Worm (Caenorhabditis elegans) whole organism, L4 larva: Measurements from ENCODE around the gene sre-1.

ENCODE experiments used
- F10B5.3 ChIP-seq: sonication (generic microtip); optimal IDR thresholded peaks from 2 replicates; lab custom pipeline; 2016; ENCODE audit warnings: mild to moderate bottlenecking, missing genetic modification characterization, missing compliant biosample characterization
- F49E8.2 ChIP-seq: sonication (generic microtip); optimal IDR thresholded peaks from 2 replicates; lab custom pipeline; 2016; ENCODE audit warnings: missing compliant biosample characterization, mild to moderate bottlenecking, missing genetic modification characterization, borderline replicate concordance
- R02D3.7 ChIP-seq: fragments of 150-350 bp; sonication (generic microtip); optimal IDR thresholded peaks from 3 replicates; lab custom pipeline; 2014; ENCODE audit warnings: missing biosample characterization, missing genetic modification characterization
- T20F7.1 ChIP-seq: fragments of 200-800 bp; sonication (Bioruptor generic); optimal IDR thresholded peaks from 2 replicates; lab custom pipeline; 2018; ENCODE audit warnings: mild to moderate bottlenecking, missing genetic modification characterization, missing compliant biosample characterization
- Y5F2A.4 ChIP-seq: fragments of 200-800 bp; sonication (Bioruptor generic); optimal IDR thresholded peaks from 2 replicates; lab custom pipeline; 2018; ENCODE audit warnings: mild to moderate bottlenecking, missing genetic modification characterization, missing compliant biosample characterization
- ZK337.2 ChIP-seq: fragments of 200-800 bp; sonication (Bioruptor generic); IDR thresholded peaks from 2 replicates; pipeline ENCODE4 v1.3.6; 2022; ENCODE audit warnings: missing genetic modification reagents, missing genetic modification characterization, missing compliant biosample characterization
- ZK546.5 ChIP-seq, 2 experiments: sonication (generic microtip); optimal IDR thresholded peaks; 2 replicates each; lab custom pipeline; 2017; ENCODE audit warnings: missing biosample characterization in 2 of 2, missing genetic modification characterization in 2 of 2
- aha-1 ChIP-seq: fragments of 150-350 bp; peaks from one replicate; lab custom pipeline; 2014; ENCODE audit warnings: missing biosample characterization, missing genetic modification characterization
- arid-1 ChIP-seq: fragments of 200-800 bp; sonication (Bioruptor generic); conservative IDR thresholded peaks from 2 replicates; pipeline ENCODE4 v1.3.6; 2022; ENCODE audit warnings: missing genetic modification reagents, missing genetic modification characterization, missing compliant biosample characterization
- ceh-28 ChIP-seq: fragments of 150-350 bp; optimal IDR thresholded peaks from 2 replicates; lab custom pipeline; 2014; ENCODE audit warnings: missing biosample characterization, missing genetic modification reagents, missing genetic modification characterization
- ceh-44 ChIP-seq: fragments of 200-800 bp; sonication (Bioruptor generic); IDR thresholded peaks from 2 replicates; pipeline ENCODE4 v1.3.6; 2022; ENCODE audit warnings: missing genetic modification reagents, missing genetic modification characterization, missing compliant biosample characterization
- ceh-82 ChIP-seq: sonication (generic microtip); optimal IDR thresholded peaks from 2 replicates; lab custom pipeline; 2017; ENCODE audit warnings: missing biosample characterization, missing genetic modification characterization
- cey-2 ChIP-seq: sonication (generic microtip); optimal IDR thresholded peaks from 3 replicates; lab custom pipeline; 2017; ENCODE audit warnings: missing genetic modification characterization, mild to moderate bottlenecking, missing compliant biosample characterization, antibody characterized with exemption, borderline replicate concordance; ENCODE audit not compliant: insufficient read depth
- ctbp-1 ChIP-seq: fragments of 200-800 bp; sonication (Bioruptor generic); IDR thresholded peaks from 2 replicates; pipeline ENCODE4 v1.3.6; 2022; ENCODE audit warnings: missing genetic modification reagents, missing genetic modification characterization, missing compliant biosample characterization
- daf-12 ChIP-seq: fragments of 150-350 bp; optimal IDR thresholded peaks from 2 replicates; lab custom pipeline; 2014; ENCODE audit warnings: missing biosample characterization, missing genetic modification reagents, missing genetic modification characterization
- daf-16 ChIP-seq, 3 experiments: sonication (generic microtip); optimal IDR thresholded peaks; 2 replicates each; lab custom pipeline; 2016 to 2017; ENCODE audit warnings: missing genetic modification characterization in 3 of 3, missing genetic modification reagents in 3 of 3, mild to moderate bottlenecking in 2 of 3, missing compliant biosample characterization in 2 of 3, missing biosample characterization in 1 of 3, moderate library complexity in 1 of 3
- daf-8 ChIP-seq: fragments of 200-800 bp; sonication (Bioruptor generic); IDR thresholded peaks from 2 replicates; pipeline ENCODE4 v1.3.6; 2022; ENCODE audit warnings: missing genetic modification characterization, missing compliant biosample characterization
- dmd-6 ChIP-seq: fragments of 200-800 bp; sonication (Bioruptor generic); IDR thresholded peaks from 2 replicates; pipeline ENCODE4 v1.3.6; 2022; ENCODE audit warnings: missing genetic modification reagents, missing genetic modification characterization, missing compliant biosample characterization
- dpl-1 ChIP-seq: fragments of 150-350 bp; optimal IDR thresholded peaks from 2 replicates; lab custom pipeline; 2014; ENCODE audit warnings: missing biosample characterization, missing genetic modification reagents, missing genetic modification characterization
- dve-1 ChIP-seq: sonication (generic microtip); optimal IDR thresholded peaks from 2 replicates; lab custom pipeline; 2017; ENCODE audit warnings: antibody characterized with exemption, mild to moderate bottlenecking, missing genetic modification characterization, missing compliant biosample characterization; ENCODE audit not compliant: insufficient read depth
- hif-1 ChIP-seq, 2 experiments: sonication (generic microtip); optimal IDR thresholded peaks; 2 replicates each; lab custom pipeline; 2016 to 2017; ENCODE audit warnings: missing compliant biosample characterization in 2 of 2, missing genetic modification characterization in 2 of 2, missing genetic modification reagents in 2 of 2, missing genotype in 2 of 2, mild to moderate bottlenecking in 1 of 2
- hlh-11 ChIP-seq: fragments of 200-800 bp; sonication (Bioruptor generic); optimal IDR thresholded peaks from 2 replicates; lab custom pipeline; 2018; ENCODE audit warnings: mild to moderate bottlenecking, missing genetic modification characterization, missing compliant biosample characterization
- hlh-30 ChIP-seq: sonication (generic microtip); optimal IDR thresholded peaks from 2 replicates; lab custom pipeline; 2017; ENCODE audit warnings: antibody characterized with exemption, mild to moderate bottlenecking, missing genetic modification characterization, missing compliant biosample characterization; ENCODE audit not compliant: insufficient read depth
- hmg-1.1 ChIP-seq: fragments of 200-800 bp; sonication (Bioruptor generic); IDR thresholded peaks from 2 replicates; pipeline ENCODE4 v1.3.6; 2022; ENCODE audit warnings: missing genetic modification reagents, missing genetic modification characterization, missing compliant biosample characterization
- lim-7 ChIP-seq: fragments of 200-800 bp; sonication (Bioruptor generic); IDR thresholded peaks from 2 replicates; pipeline ENCODE4 v1.3.6; 2022; ENCODE audit warnings: missing genetic modification characterization, missing compliant biosample characterization
- lin-1 ChIP-seq: fragments of 200-800 bp; sonication (Bioruptor generic); IDR thresholded peaks from 2 replicates; pipeline ENCODE4 v1.3.6; 2022; ENCODE audit warnings: missing genetic modification reagents, missing genetic modification characterization, missing compliant biosample characterization
- lsy-2 ChIP-seq, 2 experiments: fragments of 150-350 bp in 1 of 2; sonication (generic microtip) in 1 of 2; optimal IDR thresholded peaks; 2 replicates each; lab custom pipeline; 2014 to 2017; ENCODE audit warnings: missing biosample characterization in 2 of 2, missing genetic modification characterization in 2 of 2
- mdt-29 ChIP-seq: fragments of 200-800 bp; sonication (Bioruptor generic); IDR thresholded peaks from 2 replicates; pipeline ENCODE4 v1.3.6; 2022; ENCODE audit warnings: missing genetic modification reagents, missing genetic modification characterization, missing compliant biosample characterization
- mep-1 ChIP-seq: fragments of 150-350 bp; sonication (generic microtip); optimal IDR thresholded peaks from 3 replicates; lab custom pipeline; 2014; ENCODE audit warnings: missing biosample characterization, missing genetic modification characterization
- mxl-2 ChIP-seq: fragments of 200-800 bp; sonication (Bioruptor generic); conservative IDR thresholded peaks from 2 replicates; pipeline ENCODE4 v1.3.6; 2022; ENCODE audit warnings: missing genetic modification reagents, missing genetic modification characterization, missing compliant biosample characterization
- nhr-10 ChIP-seq: fragments of 150-350 bp; optimal IDR thresholded peaks from 2 replicates; lab custom pipeline; 2014; ENCODE audit warnings: missing biosample characterization, missing genetic modification characterization
- nhr-11 ChIP-seq: fragments of 150-350 bp; optimal IDR thresholded peaks from 2 replicates; lab custom pipeline; 2014; ENCODE audit warnings: missing biosample characterization, missing genetic modification characterization
- nhr-111 ChIP-seq: fragments of 200-800 bp; sonication (Bioruptor generic); optimal IDR thresholded peaks from 2 replicates; lab custom pipeline; 2018; ENCODE audit warnings: mild to moderate bottlenecking, missing genetic modification characterization, missing compliant biosample characterization
- nhr-28 ChIP-seq: fragments of 150-350 bp; optimal IDR thresholded peaks from 2 replicates; lab custom pipeline; 2014; ENCODE audit warnings: missing biosample characterization, missing genetic modification characterization
- nhr-6 ChIP-seq: fragments of 150-350 bp; optimal IDR thresholded peaks from 2 replicates; lab custom pipeline; 2014; ENCODE audit warnings: missing biosample characterization, missing genetic modification characterization
- nhr-77 ChIP-seq: fragments of 150-350 bp; optimal IDR thresholded peaks from 2 replicates; lab custom pipeline; 2014; ENCODE audit warnings: missing biosample characterization, missing genetic modification characterization
- rbr-2 ChIP-seq: sonication (generic microtip); optimal IDR thresholded peaks from 2 replicates; lab custom pipeline; 2016; ENCODE audit warnings: missing genotype, missing genetic modification characterization, missing compliant biosample characterization
- set-16 ChIP-seq: fragments of 200-800 bp; sonication (Bioruptor generic); IDR thresholded peaks from 2 replicates; pipeline ENCODE4 v1.3.6; 2022; ENCODE audit warnings: missing genetic modification reagents, missing genetic modification characterization, missing compliant biosample characterization
- skn-1 ChIP-seq: fragments of 150-350 bp; optimal IDR thresholded peaks from 2 replicates; lab custom pipeline; 2014; ENCODE audit warnings: missing biosample characterization, missing genetic modification characterization
- spr-1 ChIP-seq: sonication (generic microtip); optimal IDR thresholded peaks from 2 replicates; lab custom pipeline; 2016; ENCODE audit warnings: mild to moderate bottlenecking, missing genetic modification characterization, missing compliant biosample characterization
- tra-1 ChIP-seq: fragments of 200-800 bp; sonication (Bioruptor generic); IDR thresholded peaks from 2 replicates; pipeline ENCODE4 v1.3.6; 2022; ENCODE audit warnings: missing genetic modification reagents, missing genetic modification characterization, missing compliant biosample characterization
- unc-62 ChIP-seq, 3 experiments: fragments of 150-350 bp in 1 of 3; sonication (generic microtip); optimal IDR thresholded peaks in 2 of 3; peaks in 1 of 3; 1 replicate in 1 of 3; 2 replicates in 2 of 3; lab custom pipeline; 2014 to 2017; ENCODE audit warnings: missing biosample characterization in 3 of 3, missing genetic modification characterization in 3 of 3, missing genetic modification reagents in 3 of 3, missing genotype in 1 of 3
- vab-7 ChIP-seq: fragments of 200-800 bp; sonication (Bioruptor generic); IDR thresholded peaks from 2 replicates; pipeline ENCODE4 v1.3.6; 2022; ENCODE audit warnings: missing genetic modification reagents, missing genetic modification characterization, missing compliant biosample characterization

Gene sre-1

ce11 chrII:7756810-7757209 lies 47.3 kb downstream of the sre-1 start (continued):
- TF ChIP-seq unc-62 (GFP tag; optimal IDR thresholded peaks at IDR 0.05 in 1 of 2; lab: Kevin White, UChicago) (no peak), unc-62 (tag; optimal IDR thresholded peaks at IDR 0.05; lab: Kevin White, UChicago) (no peak), vab-7 (peak; percentile 31; the same call in 1 of the 2 replicates), nhr-111 (GFP tag; lab: Kevin White, UChicago) (peak; percentile 41), ceh-44 (no peak), mxl-2 (GFP tag; lab: Robert Waterston, UW) (no peak), dmd-6 (GFP tag; lab: Robert Waterston, UW) (peak; percentile 76), skn-1 (no peak), mep-1 (tag; lab: Kevin White, UChicago) (peak; percentile 70), daf-12 (tag; lab: Kevin White, UChicago) (no peak), T20F7.1 (GFP tag; lab: Kevin White, UChicago) (peak; percentile 58), nhr-10 (tag; lab: Kevin White, UChicago) (peak; percentile 24), daf-8 (GFP tag; lab: Robert Waterston, UW) (no peak), F49E8.2 (tag; lab: Kevin White, UChicago) (peak; percentile 11), F10B5.3 (peak; percentile 17), Y5F2A.4 (peak; percentile 10), R02D3.7 (tag; lab: Kevin White, UChicago) (no peak), lin-1 (GFP tag; lab: Robert Waterston, UW) (peak; percentile 66; the same call in 1 of the 2 replicates), hmg-1.1 (GFP tag; lab: Robert Waterston, UW) (peak; percentile 57), cey-2 (tag; lab: Kevin White, UChicago) (no peak), tra-1 (peak; percentile 64), ceh-82 (no peak), lim-7 (GFP tag; lab: Robert Waterston, UW) (peak; percentile 68), aha-1 (peak; percentile 79), ZK337.2 (GFP tag; lab: Robert Waterston, UW) (0 out of 2 replicates have a peak, but pooled peaks have one; percentile 22), mdt-29 (GFP tag; lab: Robert Waterston, UW) (peak; percentile 86), arid-1 (GFP tag; lab: Robert Waterston, UW) (peak; percentile 59), spr-1 (tag; lab: Kevin White, UChicago) (peak; percentile 66), ctbp-1 (GFP tag; lab: Robert Waterston, UW) (peak; percentile 42; the same call in 1 of the 2 replicates)

DNA sequence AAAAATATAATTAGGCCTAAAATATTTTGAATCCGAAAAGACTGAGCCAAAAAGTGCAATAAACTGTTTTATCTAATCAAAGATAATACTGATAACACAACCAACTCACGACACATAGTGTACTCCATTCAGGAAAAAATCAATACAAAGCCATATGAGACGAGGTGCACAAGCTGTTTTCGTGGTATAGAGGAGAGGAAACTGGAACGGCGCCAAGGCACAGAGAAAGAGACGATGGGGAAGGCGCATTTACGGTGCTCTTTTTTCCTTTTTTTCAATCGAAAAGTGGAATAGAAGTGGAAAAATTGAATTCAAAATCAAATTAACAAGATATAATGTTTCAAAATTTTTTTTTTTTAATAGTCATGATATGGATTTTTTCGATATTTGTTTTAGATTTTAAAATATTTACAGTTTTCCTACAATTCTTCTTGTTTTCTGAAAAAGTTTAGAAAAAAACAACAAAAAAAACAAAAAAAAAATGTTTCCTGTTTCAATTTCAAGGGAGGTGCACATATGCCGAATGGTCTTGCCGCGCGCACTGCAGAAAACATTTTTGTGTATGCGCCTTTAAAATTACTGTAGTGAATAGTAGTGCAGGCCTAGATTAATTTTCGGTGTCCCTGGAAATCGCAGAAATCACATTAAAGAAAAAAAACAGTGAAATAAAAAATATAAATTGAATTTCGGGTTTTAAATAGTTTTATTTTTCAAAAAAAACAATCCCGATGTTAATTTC lies 49.1 kb downstream of the sre-1 start, which contains the start of gene B0228.7:
TSS of gene B0228.7 (minus strand) at position 627 of the 739 bp plus-strand sequence.
- peak; percentile 13 for TF ChIP-seq nhr-11 (tag; lab: Kevin White, UChicago)
- peak; percentile 81 for TF ChIP-seq hlh-11
- peak; percentile 33 for TF ChIP-seq ceh-28 (tag; lab: Kevin White, UChicago)
- peak; percentile 58 for TF ChIP-seq aha-1
- no peak for TF ChIP-seq ctbp-1 (GFP tag; lab: Robert Waterston, UW)
- peak; percentile 81 for TF ChIP-seq hlh-30 (tag; lab: Kevin White, UChicago)
- peak; percentile 77 for TF ChIP-seq dve-1 (tag; lab: Kevin White, UChicago)
- peak; percentile 35 for TF ChIP-seq nhr-28 (tag; lab: Kevin White, UChicago)
- peak; percentile 49 for TF ChIP-seq rbr-2 (tag; lab: Kevin White, UChicago)
- TF ChIP-seq ZK546.5 (tag; optimal IDR thresholded peaks at IDR 0.05; lab: Kevin White, UChicago) = no peak
- peak in 1 of 2 experiments; percentile 5 for TF ChIP-seq hif-1 (tag; optimal IDR thresholded peaks at IDR 0.05; lab: Kevin White, UChicago)
- TF ChIP-seq ceh-82 = no peak
- no peak for TF ChIP-seq unc-62 (GFP tag; optimal IDR thresholded peaks at IDR 0.05 in 1 of 2; lab: Kevin White, UChicago)
- no peak for TF ChIP-seq unc-62 (tag; optimal IDR thresholded peaks at IDR 0.05; lab: Kevin White, UChicago)
- peak in 1 of 2 experiments; percentile 61 for TF ChIP-seq lsy-2 (tag; optimal IDR thresholded peaks at IDR 0.05; lab: Kevin White, UChicago)
- TF ChIP-seq mep-1 (tag; lab: Kevin White, UChicago) = peak; percentile 57
- no peak for TF ChIP-seq set-16 (GFP tag; lab: Robert Waterston, UW)
- TF ChIP-seq dpl-1 = peak; percentile 37
- TF ChIP-seq nhr-6 (tag; lab: Kevin White, UChicago) = peak; percentile 3
- TF ChIP-seq daf-16 (GFP tag; optimal IDR thresholded peaks at IDR 0.05; lab: Kevin White, UChicago) = no peak
- peak; percentile 78 for TF ChIP-seq daf-16 (tag; optimal IDR thresholded peaks at IDR 0.05; lab: Kevin White, UChicago)
- no peak for TF ChIP-seq tra-1
- TF ChIP-seq nhr-77 (tag; lab: Kevin White, UChicago) = peak; percentile 62
- TF ChIP-seq cey-2 (tag; lab: Kevin White, UChicago) = no peak
